Worm (Caenorhabditis elegans): Measurements from ENCODE around the gene del-1.

ce11 chrX:14326578-14326977 is 58.7 kb downstream of the del-1 start:
- TF ChIP-seq pha-4 (tag; optimal IDR thresholded peaks at IDR 0.05) (no peak), C06A6.2 (GFP tag; conservative IDR thresholded peaks at IDR 0.05) (no peak)

Measured in whole organism, young adult.